Worm (Caenorhabditis elegans) whole organism, L4 larva: ENCODE data around the gene rib-2.

Source experiments
- D1046.2 ChIP-seq: fragments of 200-800 bp; sonication (Bioruptor generic); IDR thresholded peaks from 2 replicates; pipeline ENCODE4 v1.3.6; 2022; ENCODE audit warnings: missing genetic modification characterization, missing compliant biosample characterization
- F26F4.8 ChIP-seq: fragments of 200-800 bp; sonication (Bioruptor generic); conservative IDR thresholded peaks from 2 replicates; pipeline ENCODE4 v1.3.6; 2022; ENCODE audit warnings: missing genetic modification characterization, missing compliant biosample characterization
- F44E2.7 ChIP-seq: fragments of 200-800 bp; sonication (Bioruptor generic); IDR thresholded peaks from 2 replicates; pipeline ENCODE4 v2.1.2; 2022; ENCODE audit warnings: missing genetic modification characterization, missing compliant biosample characterization
- Y5F2A.4 ChIP-seq: fragments of 200-800 bp; sonication (Bioruptor generic); optimal IDR thresholded peaks from 2 replicates; lab custom pipeline; 2018; ENCODE audit warnings: mild to moderate bottlenecking, missing genetic modification characterization, missing compliant biosample characterization
- Y75B8A.6 ChIP-seq: fragments of 200-800 bp; sonication (Bioruptor generic); IDR thresholded peaks from 2 replicates; pipeline ENCODE4 v1.3.6; 2022; ENCODE audit warnings: missing genetic modification reagents, missing genetic modification characterization, missing compliant biosample characterization
- ZK546.5 ChIP-seq, 2 experiments: sonication (generic microtip); optimal IDR thresholded peaks; 2 replicates each; lab custom pipeline; 2017; ENCODE audit warnings: missing biosample characterization in 2 of 2, missing genetic modification characterization in 2 of 2
- aly-2 ChIP-seq: sonication (generic microtip); optimal IDR thresholded peaks from 2 replicates; lab custom pipeline; 2018; ENCODE audit warnings: missing biosample characterization, missing genetic modification characterization
- ama-1 ChIP-seq: fragments of 150-350 bp; optimal IDR thresholded peaks from 2 replicates; lab custom pipeline; 2014; ENCODE audit warnings: inconsistent platforms, mixed read lengths
- arid-1 ChIP-seq: fragments of 200-800 bp; sonication (Bioruptor generic); conservative IDR thresholded peaks from 2 replicates; pipeline ENCODE4 v1.3.6; 2022; ENCODE audit warnings: missing genetic modification reagents, missing genetic modification characterization, missing compliant biosample characterization
- attf-4 ChIP-seq: sonication (generic microtip); optimal IDR thresholded peaks from 3 replicates; lab custom pipeline; 2017; ENCODE audit warnings: missing biosample characterization, missing genetic modification characterization
- ceh-20 ChIP-seq: fragments of 200-800 bp; sonication (Bioruptor generic); IDR thresholded peaks from 2 replicates; pipeline ENCODE4 v1.3.6; 2022; ENCODE audit warnings: missing genetic modification reagents, missing genetic modification characterization, missing compliant biosample characterization
- ceh-28 ChIP-seq: fragments of 150-350 bp; optimal IDR thresholded peaks from 2 replicates; lab custom pipeline; 2014; ENCODE audit warnings: missing biosample characterization, missing genetic modification reagents, missing genetic modification characterization
- ceh-32 ChIP-seq: sonication (generic microtip); optimal IDR thresholded peaks from 2 replicates; lab custom pipeline; 2016; ENCODE audit warnings: mild to moderate bottlenecking, missing genetic modification characterization, missing compliant biosample characterization; ENCODE audit not compliant: poor library complexity
- ceh-44 ChIP-seq: fragments of 200-800 bp; sonication (Bioruptor generic); IDR thresholded peaks from 2 replicates; pipeline ENCODE4 v1.3.6; 2022; ENCODE audit warnings: missing genetic modification reagents, missing genetic modification characterization, missing compliant biosample characterization
- ceh-62 ChIP-seq: sonication (generic microtip); optimal IDR thresholded peaks from 2 replicates; lab custom pipeline; 2017; ENCODE audit warnings: missing biosample characterization, missing genetic modification characterization
- ceh-82 ChIP-seq: sonication (generic microtip); optimal IDR thresholded peaks from 2 replicates; lab custom pipeline; 2017; ENCODE audit warnings: missing biosample characterization, missing genetic modification characterization
- ces-1 ChIP-seq: fragments of 150-350 bp; sonication (generic microtip); optimal IDR thresholded peaks from 4 replicates; lab custom pipeline; 2014; ENCODE audit warnings: missing biosample characterization, missing genetic modification reagents, missing genetic modification characterization
- cey-2 ChIP-seq: sonication (generic microtip); optimal IDR thresholded peaks from 3 replicates; lab custom pipeline; 2017; ENCODE audit warnings: missing genetic modification characterization, mild to moderate bottlenecking, missing compliant biosample characterization, antibody characterized with exemption, borderline replicate concordance; ENCODE audit not compliant: insufficient read depth
- daf-12 ChIP-seq: fragments of 150-350 bp; optimal IDR thresholded peaks from 2 replicates; lab custom pipeline; 2014; ENCODE audit warnings: missing biosample characterization, missing genetic modification reagents, missing genetic modification characterization
- daf-16 ChIP-seq, 3 experiments: sonication (generic microtip); optimal IDR thresholded peaks; 2 replicates each; lab custom pipeline; 2016 to 2017; ENCODE audit warnings: missing genetic modification characterization in 3 of 3, missing genetic modification reagents in 3 of 3, mild to moderate bottlenecking in 2 of 3, missing compliant biosample characterization in 2 of 3, missing biosample characterization in 1 of 3, moderate library complexity in 1 of 3
- dmd-6 ChIP-seq: fragments of 200-800 bp; sonication (Bioruptor generic); IDR thresholded peaks from 2 replicates; pipeline ENCODE4 v1.3.6; 2022; ENCODE audit warnings: missing genetic modification reagents, missing genetic modification characterization, missing compliant biosample characterization
- dmd-9 ChIP-seq: fragments of 200-800 bp; sonication (Bioruptor generic); IDR thresholded peaks from 2 replicates; pipeline ENCODE4 v1.3.6; 2022; ENCODE audit warnings: missing genetic modification reagents, missing genetic modification characterization, missing compliant biosample characterization
- dpl-1 ChIP-seq: fragments of 150-350 bp; optimal IDR thresholded peaks from 2 replicates; lab custom pipeline; 2014; ENCODE audit warnings: missing biosample characterization, missing genetic modification reagents, missing genetic modification characterization
- duxl-1 ChIP-seq: sonication (generic microtip); optimal IDR thresholded peaks from 2 replicates; lab custom pipeline; 2016; ENCODE audit warnings: mild to moderate bottlenecking, missing genetic modification characterization, moderate library complexity, missing compliant biosample characterization; ENCODE audit not compliant: poor library complexity
- fos-1 ChIP-seq: fragments of 150-350 bp; optimal IDR thresholded peaks from 2 replicates; lab custom pipeline; 2014; ENCODE audit warnings: missing biosample characterization, missing genetic modification characterization
- gei-8 ChIP-seq: fragments of 200-800 bp; sonication (Bioruptor generic); optimal IDR thresholded peaks from 2 replicates; lab custom pipeline; 2018; ENCODE audit warnings: mild to moderate bottlenecking, missing genetic modification characterization, missing compliant biosample characterization
- hlh-11 ChIP-seq: fragments of 200-800 bp; sonication (Bioruptor generic); optimal IDR thresholded peaks from 2 replicates; lab custom pipeline; 2018; ENCODE audit warnings: mild to moderate bottlenecking, missing genetic modification characterization, missing compliant biosample characterization
- hmg-1.1 ChIP-seq: fragments of 200-800 bp; sonication (Bioruptor generic); IDR thresholded peaks from 2 replicates; pipeline ENCODE4 v1.3.6; 2022; ENCODE audit warnings: missing genetic modification reagents, missing genetic modification characterization, missing compliant biosample characterization
- jun-1 ChIP-seq: fragments of 150-350 bp; optimal IDR thresholded peaks from 2 replicates; lab custom pipeline; 2014; ENCODE audit warnings: missing biosample characterization, missing genetic modification reagents, missing genetic modification characterization
- lin-13 ChIP-seq: fragments of 150-350 bp; optimal IDR thresholded peaks from 2 replicates; lab custom pipeline; 2014; ENCODE audit warnings: missing biosample characterization, missing genetic modification reagents, missing genetic modification characterization
- lsy-2 ChIP-seq, 2 experiments: fragments of 150-350 bp in 1 of 2; sonication (generic microtip) in 1 of 2; optimal IDR thresholded peaks; 2 replicates each; lab custom pipeline; 2014 to 2017; ENCODE audit warnings: missing biosample characterization in 2 of 2, missing genetic modification characterization in 2 of 2
- madf-9 ChIP-seq: fragments of 200-800 bp; sonication (Bioruptor generic); conservative IDR thresholded peaks from 2 replicates; pipeline ENCODE4 v1.3.6; 2022; ENCODE audit warnings: missing genetic modification reagents, missing genetic modification characterization, missing compliant biosample characterization
- mep-1 ChIP-seq: fragments of 150-350 bp; sonication (generic microtip); optimal IDR thresholded peaks from 3 replicates; lab custom pipeline; 2014; ENCODE audit warnings: missing biosample characterization, missing genetic modification characterization
- mes-2 ChIP-seq: sonication (generic microtip); optimal IDR thresholded peaks from 2 replicates; lab custom pipeline; 2016; ENCODE audit warnings: missing genotype, mild to moderate bottlenecking, missing genetic modification characterization, missing compliant biosample characterization; ENCODE audit not compliant: poor library complexity, severe bottlenecking
- mxl-3 ChIP-seq: fragments of 200-800 bp; sonication (Bioruptor generic); optimal IDR thresholded peaks from 2 replicates; lab custom pipeline; 2018; ENCODE audit warnings: mild to moderate bottlenecking, missing genetic modification characterization, missing compliant biosample characterization
- nhr-111 ChIP-seq: fragments of 200-800 bp; sonication (Bioruptor generic); optimal IDR thresholded peaks from 2 replicates; lab custom pipeline; 2018; ENCODE audit warnings: mild to moderate bottlenecking, missing genetic modification characterization, missing compliant biosample characterization
- nhr-25 ChIP-seq: sonication (generic microtip); optimal IDR thresholded peaks from 2 replicates; lab custom pipeline; 2017; ENCODE audit warnings: missing genetic modification characterization, mild to moderate bottlenecking, missing compliant biosample characterization, antibody characterized with exemption, moderate library complexity, borderline replicate concordance; ENCODE audit not compliant: insufficient read depth
- nhr-28 ChIP-seq: fragments of 150-350 bp; optimal IDR thresholded peaks from 2 replicates; lab custom pipeline; 2014; ENCODE audit warnings: missing biosample characterization, missing genetic modification characterization
- nhr-48 ChIP-seq: sonication (generic microtip); optimal IDR thresholded peaks from 2 replicates; lab custom pipeline; 2016; ENCODE audit warnings: mild to moderate bottlenecking, missing genetic modification characterization, missing compliant biosample characterization
- pha-4 ChIP-seq, 2 experiments: fragments of 150-350 bp in 1 of 2; fragments of 200-800 bp in 1 of 2; sonication (Bioruptor generic) in 1 of 2; IDR thresholded peaks in 1 of 2; optimal IDR thresholded peaks in 1 of 2; 2 replicates each; pipeline versions ENCODE4 v1.3.6 to Lab custom; 2014 to 2022; ENCODE audit warnings: missing genetic modification characterization in 2 of 2, missing genetic modification reagents in 2 of 2, missing biosample characterization in 1 of 2, missing compliant biosample characterization in 1 of 2
- php-3 ChIP-seq: fragments of 200-800 bp; sonication (Bioruptor generic); IDR thresholded peaks from 2 replicates; pipeline ENCODE4 v1.3.6; 2022; ENCODE audit warnings: missing genetic modification reagents, missing genetic modification characterization, missing compliant biosample characterization
- set-16 ChIP-seq: fragments of 200-800 bp; sonication (Bioruptor generic); IDR thresholded peaks from 2 replicates; pipeline ENCODE4 v1.3.6; 2022; ENCODE audit warnings: missing genetic modification reagents, missing genetic modification characterization, missing compliant biosample characterization
- skn-1 ChIP-seq: fragments of 150-350 bp; optimal IDR thresholded peaks from 2 replicates; lab custom pipeline; 2014; ENCODE audit warnings: missing biosample characterization, missing genetic modification characterization
- snpc-1.2 ChIP-seq: fragments of 200-800 bp; sonication (Bioruptor generic); IDR thresholded peaks from 2 replicates; pipeline ENCODE4 v1.3.6; 2022; ENCODE audit warnings: missing genetic modification reagents, missing genetic modification characterization, missing compliant biosample characterization
- spr-1 ChIP-seq: sonication (generic microtip); optimal IDR thresholded peaks from 2 replicates; lab custom pipeline; 2016; ENCODE audit warnings: mild to moderate bottlenecking, missing genetic modification characterization, missing compliant biosample characterization
- spr-3 ChIP-seq: fragments of 200-800 bp; sonication (Bioruptor generic); optimal IDR thresholded peaks from 2 replicates; lab custom pipeline; 2018; ENCODE audit warnings: mild to moderate bottlenecking, missing genetic modification characterization, missing compliant biosample characterization
- unc-130 ChIP-seq: sonication (generic microtip); optimal IDR thresholded peaks from 2 replicates; lab custom pipeline; 2016; ENCODE audit warnings: missing genetic modification reagents, missing genetic modification characterization, missing compliant biosample characterization
- unc-39 ChIP-seq: sonication (generic microtip); optimal IDR thresholded peaks from 2 replicates; lab custom pipeline; 2017; ENCODE audit warnings: missing biosample characterization, missing genetic modification characterization
- vab-7 ChIP-seq: fragments of 200-800 bp; sonication (Bioruptor generic); IDR thresholded peaks from 2 replicates; pipeline ENCODE4 v1.3.6; 2022; ENCODE audit warnings: missing genetic modification reagents, missing genetic modification characterization, missing compliant biosample characterization

Gene rib-2

ce11 chrIII:10706972-10707438 lies 35.6 kb upstream of the rib-2 start, which contains the start of the genes Y39A1A.21 and Y39A1A.22:
Gene Y39A1A.21 (minus strand): TSS chrIII:10707022.
Gene Y39A1A.22 (minus strand): TSS chrIII:10707028.
- TF ChIP-seq ceh-82 (tag; lab: Kevin White, UChicago) (no peak), dpl-1 (GFP tag; lab: Kevin White, UChicago) (peak; percentile 78), mes-2 (tag; lab: Kevin White, UChicago) (peak; percentile 84), ceh-32 (no peak), ces-1 (GFP tag; lab: Kevin White, UChicago) (no peak), set-16 (no peak), spr-1 (tag; lab: Kevin White, UChicago) (peak; percentile 62), vab-7 (GFP tag; lab: Robert Waterston, UW) (no peak), hmg-1.1 (GFP tag; lab: Robert Waterston, UW) (peak; percentile 72), fos-1 (tag; lab: Kevin White, UChicago) (no peak), F44E2.7 (no peak), spr-3 (GFP tag; lab: Kevin White, UChicago) (peak; percentile 74), ceh-20 (GFP tag; lab: Robert Waterston, UW) (peak; percentile 63; the same call in 1 of the 2 replicates), ceh-44 (no peak), Y75B8A.6 (GFP tag; lab: Robert Waterston, UW) (no peak), aly-2 (tag; lab: Kevin White, UChicago) (no peak), nhr-111 (no peak), skn-1 (tag; lab: Kevin White, UChicago) (no peak), daf-16 (GFP tag; optimal IDR thresholded peaks at IDR 0.05; lab: Kevin White, UChicago) (peak; percentile 7 to 50), daf-16 (tag; optimal IDR thresholded peaks at IDR 0.05; lab: Kevin White, UChicago) (peak; percentile 60), snpc-1.2 (GFP tag; lab: Robert Waterston, UW) (no peak), jun-1 (tag; lab: Kevin White, UChicago) (peak; percentile 38), unc-39 (tag; lab: Kevin White, UChicago) (no peak), ama-1 (lab: Kevin White, UChicago) (no peak), nhr-48 (peak; percentile 62), Y5F2A.4 (no peak), mep-1 (peak; percentile 81), duxl-1 (tag; lab: Kevin White, UChicago) (peak; percentile 44), cey-2 (tag; lab: Kevin White, UChicago) (no peak), ceh-62 (tag; lab: Kevin White, UChicago) (no peak), nhr-28 (peak; percentile 56), lsy-2 (tag; optimal IDR thresholded peaks at IDR 0.05; lab: Kevin White, UChicago) (peak in 1 of 2 experiments; percentile 85), gei-8 (no peak), lin-13 (GFP tag; lab: Kevin White, UChicago) (peak; percentile 7), daf-12 (tag; lab: Kevin White, UChicago) (no peak), dmd-6 (GFP tag; lab: Robert Waterston, UW) (peak; percentile 80), ceh-28 (tag; lab: Kevin White, UChicago) (no peak), dmd-9 (no peak), ZK546.5 (tag; optimal IDR thresholded peaks at IDR 0.05; lab: Kevin White, UChicago) (no peak), D1046.2 (GFP tag; lab: Robert Waterston, UW) (no peak), madf-9 (GFP tag; lab: Robert Waterston, UW) (peak; percentile 51), nhr-25 (no peak), php-3 (GFP tag; lab: Robert Waterston, UW) (no peak), attf-4 (no peak), hlh-11 (tag; lab: Kevin White, UChicago) (peak; percentile 80), unc-130 (GFP tag; lab: Kevin White, UChicago) (peak; percentile 8), pha-4 (GFP tag; IDR thresholded peaks at IDR 0.05; lab: Robert Waterston, UW) (0 out of 2 replicates have a peak, but pooled peaks have one; percentile 45), pha-4 (tag; optimal IDR thresholded peaks at IDR 0.05; lab: Kevin White, UChicago) (no peak), mxl-3 (GFP tag; lab: Kevin White, UChicago) (no peak), arid-1 (GFP tag; lab: Robert Waterston, UW) (peak; percentile 68), F26F4.8 (GFP tag; lab: Robert Waterston, UW) (no peak)
